Fruit fly (Drosophila melanogaster) whole organism, pupa: ENCODE results near the gene CG45307.
A peak's percentile ranks its signal among the peaks of the same experiment; 100 is the strongest.

Source experiments
- CG13204 ChIP-seq: fragments of 200-800 bp; sonication (Bioruptor generic); optimal IDR thresholded peaks from 2 replicates; lab custom pipeline; 2018; ENCODE audit warnings: missing biosample characterization, mild to moderate bottlenecking, missing genetic modification characterization, moderate library complexity
- CG14655 ChIP-seq: fragments of 200-800 bp; sonication (Bioruptor generic); optimal IDR thresholded peaks from 3 replicates; lab custom pipeline; 2017; ENCODE audit warnings: mild to moderate bottlenecking, missing biosample characterization, missing genetic modification reagents, missing genetic modification characterization
- CG32121 ChIP-seq: fragments of 200-800 bp; sonication (Bioruptor generic); IDR thresholded peaks from 2 replicates; pipeline ENCODE4 v1.3.6; 2022; ENCODE audit warnings: missing biosample characterization, missing genetic modification characterization
- CG34367 ChIP-seq: fragments of 200-800 bp; sonication (Bioruptor generic); optimal IDR thresholded peaks from 2 replicates; lab custom pipeline; 2018; ENCODE audit warnings: missing biosample characterization, mild to moderate bottlenecking, missing genetic modification characterization
- CG8301 ChIP-seq: fragments of 200-800 bp; sonication (Bioruptor generic); optimal IDR thresholded peaks from 2 replicates; lab custom pipeline; 2018; ENCODE audit warnings: missing biosample characterization, mild to moderate bottlenecking, missing genetic modification characterization
- rn ChIP-seq: fragments of 200-800 bp; sonication (Bioruptor generic); IDR thresholded peaks from 2 replicates; pipeline ENCODE4 v1.3.6; 2022; ENCODE audit warnings: missing biosample characterization, missing genetic modification characterization

DNA sequence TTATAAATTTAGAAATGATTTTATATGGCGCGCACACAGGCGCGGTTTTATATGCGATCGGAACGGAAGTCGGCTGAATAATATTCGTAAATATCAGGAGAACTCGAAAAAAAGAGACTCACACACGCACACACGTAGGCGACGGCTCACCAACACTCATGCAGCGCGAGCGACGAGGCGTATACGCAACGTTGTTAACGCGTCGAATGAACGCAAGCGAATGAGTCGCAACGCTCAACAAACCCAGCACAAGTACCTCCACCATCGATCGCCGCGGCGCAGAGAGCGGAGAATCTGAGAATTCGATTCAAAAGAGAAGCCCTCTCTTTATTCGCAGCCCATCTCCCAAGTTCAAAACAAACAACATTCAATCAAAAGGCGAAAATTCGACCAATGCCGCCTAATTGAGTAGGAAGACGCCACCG lies 16.3 kb downstream of the CG45307 start:
- no peak for TF ChIP-seq CG34367 (tag; lab: Kevin White, UChicago)
- TF ChIP-seq rn (GFP tag; lab: Robert Waterston, UW) = no peak
- no peak for TF ChIP-seq CG8301 (tag; lab: Kevin White, UChicago)
- peak; percentile 14 for TF ChIP-seq CG13204 (GFP tag; lab: Kevin White, UChicago)
- no peak for TF ChIP-seq CG14655 (GFP tag; lab: Kevin White, UChicago)
- TF ChIP-seq CG32121 (GFP tag; lab: Robert Waterston, UW) = peak; percentile 61; the same call in 1 of the 2 replicates
